Fruit fly (Drosophila melanogaster) S2 (cell line): ENCODE results near the gene CG34427.

Source experiments
- CG8478 ChIP-seq: fragments of >200 bp; optimal IDR thresholded peaks from 2 replicates; lab custom pipeline; 2018
- CTCF ChIP-seq, 2 experiments: fragments of >200 bp; optimal IDR thresholded peaks; 2 replicates each; lab custom pipeline; 2018

Gene CG34427

DNA sequence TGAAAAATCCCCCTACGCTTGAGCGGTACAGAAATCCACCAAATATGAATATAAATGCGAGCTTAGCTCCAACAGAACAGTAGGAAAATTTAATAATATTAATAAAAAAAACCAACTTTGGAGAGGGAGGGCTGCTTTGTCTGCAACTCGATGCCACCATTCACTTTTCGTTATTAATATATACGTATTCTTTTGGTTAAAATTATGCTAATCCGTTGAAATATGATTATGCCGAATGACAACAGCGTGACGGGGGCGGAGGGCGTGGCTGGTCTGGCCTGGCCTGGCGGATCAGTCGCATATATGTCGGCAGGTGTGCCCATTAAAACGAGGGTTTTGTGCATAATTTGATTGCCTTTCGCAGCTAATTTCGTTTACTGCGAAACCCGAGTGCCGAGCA, 30.9 kb downstream of the CG34427 start:
- TF ChIP-seq CTCF (optimal IDR thresholded peaks at IDR 0.05; lab: Kevin White, UChicago): no peak
- no peak for TF ChIP-seq CG8478

DNA sequence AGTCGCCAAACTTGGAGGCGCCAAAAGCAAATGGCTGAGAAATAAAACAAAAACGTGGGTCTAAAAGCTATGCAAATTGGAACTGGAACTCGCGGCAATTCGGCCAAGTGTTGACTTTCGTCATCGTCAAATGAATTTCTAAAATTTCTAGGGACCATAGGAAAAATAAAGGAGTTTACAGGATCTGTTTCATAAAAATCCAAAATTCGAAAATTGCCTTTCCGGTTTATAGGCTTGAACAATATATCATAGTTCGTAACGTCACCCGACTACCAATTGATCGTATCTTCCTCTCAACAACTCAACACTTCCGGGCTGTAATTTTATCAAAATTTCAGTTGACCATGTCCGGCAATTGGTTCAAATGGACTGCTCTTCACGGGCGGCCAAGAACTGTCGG, 31.6 kb downstream of the CG34427 start, which contains the start of gene CG32026:
Gene CG32026 (plus strand): TSS at position 301 of the 400 bp plus-strand sequence.
- TF ChIP-seq CG8478: no peak
- no peak for TF ChIP-seq CTCF (optimal IDR thresholded peaks at IDR 0.05; lab: Kevin White, UChicago)

DNA sequence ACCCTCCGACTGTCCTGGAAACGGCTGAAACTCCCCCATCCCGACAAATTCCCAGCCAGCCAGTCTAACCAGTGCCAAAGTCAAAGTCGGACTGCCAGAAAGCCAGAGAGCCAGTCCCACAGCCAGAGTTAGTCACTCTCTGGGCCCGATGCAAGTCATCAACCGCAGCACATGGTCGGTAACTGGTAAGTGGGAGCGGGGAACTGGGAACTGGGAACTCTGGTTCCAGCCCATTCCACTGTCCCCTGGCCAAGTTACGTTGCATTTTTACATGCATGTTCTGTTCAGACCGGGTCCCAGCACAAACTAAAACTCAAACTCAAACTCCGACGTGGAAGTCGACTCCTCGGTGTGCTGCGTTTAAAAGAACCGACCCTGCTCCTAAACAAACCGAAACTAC, 34.6 kb downstream of the CG34427 start:
- TF ChIP-seq CG8478 (no peak), CTCF (optimal IDR thresholded peaks at IDR 0.05; lab: Kevin White, UChicago) (no peak)

DNA sequence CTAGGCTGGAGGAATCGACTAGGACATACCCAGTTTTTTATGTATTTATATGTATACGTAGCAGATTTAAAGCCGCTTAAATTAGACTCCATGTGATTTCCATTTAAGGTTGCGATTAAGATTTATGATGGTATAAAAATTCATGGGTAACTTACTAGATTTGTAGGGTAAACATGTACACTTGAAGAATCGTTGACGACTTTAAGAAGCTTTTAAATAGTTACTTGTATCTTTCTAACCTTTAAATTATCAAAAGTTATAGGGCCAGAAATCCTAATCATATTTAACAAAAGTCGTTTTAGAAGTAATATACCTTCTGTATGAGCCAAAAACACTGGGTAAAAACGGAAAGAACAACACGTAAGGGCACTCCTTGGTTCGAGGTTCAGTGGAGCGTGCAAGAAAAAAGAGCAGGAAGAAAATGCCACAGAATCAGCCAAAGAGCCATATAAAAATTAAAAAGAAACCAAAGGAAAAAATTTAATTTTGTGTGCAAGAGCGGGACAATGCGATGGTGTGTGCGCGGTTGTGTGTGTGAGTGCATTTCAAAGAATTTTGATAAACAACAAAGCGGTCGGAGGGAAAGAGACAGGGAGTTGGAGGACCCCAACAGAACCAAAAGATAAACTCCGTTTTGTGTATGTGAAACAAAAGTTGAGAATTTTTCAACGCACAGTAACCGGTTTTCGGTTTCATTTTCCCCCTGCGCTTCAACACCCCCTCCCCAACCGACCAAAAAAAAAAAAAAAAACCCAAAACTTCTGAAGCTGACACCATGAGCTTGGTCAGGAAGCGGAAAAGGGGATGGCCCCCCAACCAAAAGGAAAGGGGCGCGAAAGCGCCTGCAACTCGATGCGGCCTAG, 35.2 kb downstream of the CG34427 start:
- TF ChIP-seq CG8478: no peak
- TF ChIP-seq CTCF (optimal IDR thresholded peaks at IDR 0.05; lab: Kevin White, UChicago): no peak

DNA sequence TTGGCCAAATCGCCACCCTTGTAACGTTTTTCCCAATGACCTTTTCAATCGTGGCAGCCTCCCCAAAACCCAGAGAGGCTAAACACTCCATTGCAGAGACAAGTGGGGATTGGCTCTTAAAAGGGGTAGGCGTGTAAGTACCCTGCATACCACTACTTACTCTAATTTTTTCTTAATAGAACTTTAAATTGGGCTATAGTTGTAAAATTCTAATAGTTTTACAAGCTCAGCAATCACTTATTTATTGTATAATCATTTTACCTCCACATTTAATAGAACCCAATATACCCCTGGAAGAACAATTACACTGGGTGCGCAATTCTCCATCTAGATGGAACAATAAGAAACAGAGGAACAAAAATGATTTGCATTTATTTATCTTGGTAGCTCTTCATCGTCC, 37.2 kb downstream of the CG34427 start:
- TF ChIP-seq CTCF (optimal IDR thresholded peaks at IDR 0.05; lab: Kevin White, UChicago): no peak
- no peak for TF ChIP-seq CG8478

DNA sequence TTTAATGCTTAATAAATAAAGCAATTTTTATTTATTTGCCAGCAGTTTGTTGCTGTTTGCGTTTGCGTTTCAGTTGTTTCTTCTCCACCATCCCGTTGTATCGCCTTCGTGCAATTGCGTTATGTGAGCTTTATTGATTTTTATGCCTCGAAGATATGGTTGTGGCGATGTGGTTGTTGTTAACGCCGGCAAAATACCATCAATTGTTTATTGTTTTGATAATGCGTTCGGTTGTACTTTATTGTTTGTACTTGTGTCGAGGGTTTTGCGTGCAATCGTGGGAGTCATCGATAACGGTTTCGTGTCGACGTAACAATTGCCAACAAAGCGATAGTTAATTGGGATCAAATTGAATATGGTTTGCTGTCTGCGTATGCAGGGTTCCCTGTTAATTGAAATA, 37.8 kb downstream of the CG34427 start:
- TF ChIP-seq CG8478: no peak
- TF ChIP-seq CTCF (optimal IDR thresholded peaks at IDR 0.05; lab: Kevin White, UChicago): no peak

DNA sequence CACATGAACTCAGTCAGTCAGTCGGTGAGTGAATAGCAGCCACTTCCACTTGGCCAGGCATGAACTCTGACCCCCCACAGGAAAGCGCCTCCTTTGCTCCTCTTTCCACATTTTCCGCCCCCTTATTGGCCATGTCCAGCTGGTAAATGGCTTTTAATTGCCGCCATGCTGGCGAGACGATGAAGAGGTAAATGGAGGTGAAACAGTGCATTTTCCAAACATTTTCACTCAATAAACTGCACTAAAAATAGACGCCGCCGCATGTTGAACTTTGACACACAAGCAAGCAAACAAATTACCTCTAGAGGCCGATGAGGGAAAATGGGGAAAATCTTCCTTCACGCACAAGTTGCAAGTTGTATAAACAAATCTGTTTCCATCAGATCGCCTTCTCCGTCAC, 45.3 kb downstream of the CG34427 start:
- no peak for TF ChIP-seq CTCF (optimal IDR thresholded peaks at IDR 0.05; lab: Kevin White, UChicago)
- TF ChIP-seq CG8478: no peak

DNA sequence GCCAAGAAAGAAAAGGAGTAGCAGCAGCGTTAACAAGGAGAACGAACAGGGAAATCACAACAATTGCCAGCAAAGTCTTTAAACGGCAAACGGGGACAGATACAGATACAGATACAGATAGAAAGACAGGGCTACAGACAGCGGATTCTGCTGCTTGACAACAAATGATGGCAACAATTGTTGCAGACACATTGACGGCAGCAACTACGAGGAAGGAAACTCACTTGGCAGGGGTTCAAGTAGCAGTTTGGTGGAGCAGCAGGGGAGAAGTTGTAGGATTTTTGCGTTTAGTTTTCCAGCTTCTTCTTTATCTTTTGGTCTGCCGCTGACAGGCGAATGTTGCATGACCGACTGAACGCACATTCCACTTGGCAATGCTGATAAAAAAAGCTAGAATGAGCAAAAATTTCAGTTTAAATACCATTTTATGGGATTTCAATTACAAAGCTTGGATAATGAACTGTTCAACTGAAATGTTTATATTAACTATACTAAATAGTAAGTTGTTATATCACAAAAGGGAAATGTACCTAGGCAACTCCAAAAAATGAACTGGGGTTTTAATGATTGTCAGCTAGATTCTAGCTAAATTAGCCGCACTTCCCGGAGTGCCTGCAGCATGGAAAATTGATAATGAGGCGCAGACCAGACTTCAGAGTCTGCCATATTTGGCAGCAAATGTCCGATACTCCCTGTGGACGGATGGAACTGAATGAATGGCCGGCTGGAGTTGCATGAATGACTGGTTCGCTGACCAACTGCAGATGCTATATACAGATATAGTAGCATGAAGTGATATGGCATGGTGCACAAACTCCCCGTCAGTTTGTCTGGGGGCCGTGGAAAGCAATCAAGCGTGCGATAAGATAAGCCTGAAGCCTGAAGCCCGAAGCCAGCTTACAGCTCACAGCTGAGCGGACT, 46.5 kb downstream of the CG34427 start:
- TF ChIP-seq CG8478: no peak
- no peak for TF ChIP-seq CTCF (optimal IDR thresholded peaks at IDR 0.05; lab: Kevin White, UChicago)

DNA sequence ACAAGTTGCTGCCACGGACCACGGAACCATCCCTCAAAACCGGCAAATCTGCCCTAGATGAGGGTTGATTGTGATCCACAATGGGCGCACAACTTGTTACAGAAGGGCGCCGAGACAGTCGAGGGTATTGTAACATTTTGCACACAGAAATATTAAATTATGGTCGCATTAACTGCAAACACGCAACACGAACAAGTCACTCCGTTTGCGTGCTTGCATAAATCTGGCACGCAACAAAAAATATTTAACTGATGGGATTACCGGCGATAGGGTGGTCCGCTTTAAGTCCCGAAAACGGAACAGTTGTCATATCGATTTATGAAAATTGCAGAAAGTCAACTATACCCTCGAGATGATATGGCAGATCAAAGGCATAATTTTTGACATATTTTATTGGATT, 47.4 kb downstream of the CG34427 start:
- no peak for TF ChIP-seq CG8478
- no peak for TF ChIP-seq CTCF (optimal IDR thresholded peaks at IDR 0.05; lab: Kevin White, UChicago)

DNA sequence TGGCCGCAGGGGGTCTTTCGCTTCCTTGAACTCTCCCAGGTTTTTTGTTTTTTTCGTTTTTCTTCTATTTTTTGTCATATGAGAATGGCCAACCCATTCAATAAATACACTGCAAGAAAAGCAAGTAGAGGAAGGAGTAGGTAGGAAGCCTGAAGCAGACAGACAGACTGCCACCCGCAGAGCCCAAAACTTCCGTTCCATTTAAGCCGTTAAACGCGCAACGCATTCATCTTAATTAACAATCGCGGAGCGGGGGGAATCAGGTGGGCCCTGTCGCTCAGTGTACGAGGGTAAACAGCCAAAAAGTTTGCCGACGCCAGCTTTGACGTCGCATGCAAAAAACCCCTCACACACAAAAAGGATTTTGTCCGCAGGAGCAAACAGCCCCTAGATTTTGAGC, 48.3 kb downstream of the CG34427 start:
- TF ChIP-seq CG8478: no peak
- no peak for TF ChIP-seq CTCF (optimal IDR thresholded peaks at IDR 0.05; lab: Kevin White, UChicago)

DNA sequence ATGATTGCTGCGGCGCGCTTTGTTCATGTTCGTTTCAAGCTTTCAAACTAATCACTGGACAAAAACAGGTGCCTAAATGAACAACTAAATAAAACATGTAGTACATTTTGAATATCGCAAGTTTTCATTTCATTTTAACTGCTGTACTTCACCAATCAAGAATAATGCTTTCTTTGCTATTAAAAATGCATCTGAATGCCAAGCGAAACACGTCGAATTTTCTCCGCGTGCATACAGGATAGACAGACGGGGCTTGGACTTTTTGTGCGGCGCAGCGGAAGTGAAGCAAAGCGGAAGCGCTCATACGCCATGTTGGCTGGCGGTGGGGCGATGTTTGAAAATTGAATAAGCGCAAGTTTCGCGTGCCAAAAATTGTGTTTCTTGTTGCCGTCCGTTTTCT, 48.8 kb downstream of the CG34427 start:
- TF ChIP-seq CG8478 (no peak), CTCF (optimal IDR thresholded peaks at IDR 0.05; lab: Kevin White, UChicago) (no peak)

DNA sequence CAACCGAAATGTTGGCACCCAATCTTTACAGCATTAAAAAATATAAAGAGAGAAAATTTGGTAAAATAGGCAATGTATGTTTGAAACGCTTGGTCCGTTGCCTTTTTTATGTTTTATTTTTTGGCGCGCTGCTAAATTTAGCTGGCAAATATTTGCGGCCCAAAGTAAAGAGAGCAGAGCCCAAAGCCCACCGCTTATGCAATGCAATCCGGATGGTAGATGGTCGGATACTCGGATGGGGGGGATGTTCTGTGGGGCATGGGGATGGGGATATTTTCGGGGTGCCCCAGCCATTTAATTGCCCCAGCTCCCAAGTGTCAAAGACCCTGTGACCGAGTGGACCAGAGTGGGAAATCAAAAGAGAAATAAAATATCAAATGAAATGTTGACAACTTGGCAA, 50.7 kb downstream of the CG34427 start:
- TF ChIP-seq CTCF (optimal IDR thresholded peaks at IDR 0.05; lab: Kevin White, UChicago) (no peak), CG8478 (no peak)
